Worm (Caenorhabditis elegans): ENCODE results near the gene ZK105.14.

DNA sequence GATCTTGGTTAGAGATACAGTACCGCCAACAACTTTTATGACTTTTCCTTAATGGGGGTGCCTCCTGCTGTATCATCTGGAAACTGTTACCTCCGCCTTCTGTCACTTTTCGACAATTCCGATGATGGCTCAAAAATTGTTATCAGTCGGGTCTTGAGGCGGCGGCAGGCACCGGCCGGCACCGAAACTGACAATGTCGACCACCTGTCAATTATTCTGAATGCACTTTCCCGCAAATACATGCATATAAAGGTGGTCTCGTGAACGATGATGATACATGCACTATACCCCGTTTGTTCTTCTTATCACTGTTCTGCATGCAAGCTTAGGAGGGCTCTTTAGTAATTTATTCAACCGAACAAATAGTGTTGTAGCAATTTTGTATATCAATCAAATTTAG, 22.2 kb upstream of the ZK105.14 start:
- no peak for TF ChIP-seq sea-1 (GFP tag; conservative IDR thresholded peaks at IDR 0.05)
- no peak for TF ChIP-seq ama-1 (optimal IDR thresholded peaks at IDR 0.05)
